Worm (Caenorhabditis elegans): ENCODE data around the gene nas-31.

ce11 chrV:10925658-10926057, 4.0 kb upstream of the nas-31 start:
- TF ChIP-seq F52B5.7 (tag; optimal IDR thresholded peaks at IDR 0.05): no peak
- TF ChIP-seq rcor-1 (GFP tag; IDR thresholded peaks at IDR 0.05): no peak
- no peak for TF ChIP-seq die-1 (tag; optimal IDR thresholded peaks at IDR 0.05)

Measured in whole organism, young adult.